Worm (Caenorhabditis elegans): ENCODE results near the gene pitr-6.

Gene pitr-6

DNA sequence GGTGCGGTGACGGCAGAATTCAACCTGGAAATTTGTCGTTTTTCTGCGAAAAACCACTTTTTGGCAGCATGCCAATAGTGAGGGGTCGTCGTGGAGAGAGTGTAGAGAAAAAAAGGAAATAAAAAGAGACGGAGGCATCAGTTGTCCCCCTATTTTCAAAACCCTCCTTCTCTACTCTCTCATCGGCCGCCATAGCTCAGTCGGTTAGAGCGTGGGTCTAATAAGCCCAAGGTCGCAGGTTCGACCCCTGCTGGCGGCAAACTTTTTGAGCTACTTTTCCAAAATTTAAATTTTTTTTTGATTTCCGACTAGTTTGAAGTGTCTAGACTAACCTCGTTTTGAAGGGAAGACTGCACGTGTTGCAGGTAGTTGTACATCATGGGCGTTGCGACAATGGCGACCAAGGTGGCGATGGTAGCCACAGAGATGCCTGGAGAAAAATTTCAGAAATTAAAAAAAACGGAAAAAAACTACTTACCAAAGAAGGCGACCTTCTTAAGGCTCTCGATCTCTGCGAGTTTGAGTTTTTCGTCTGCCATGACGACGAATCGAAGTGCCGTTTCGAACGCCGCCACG, 49.5 kb downstream of the pitr-6 start, which contains the start of gene col-85 (continued):
- no peak for TF ChIP-seq ztf-4 (tag; optimal IDR thresholded peaks at IDR 0.05)
- peak; percentile 75 for TF ChIP-seq dsc-1 (tag; optimal IDR thresholded peaks at IDR 0.05)

DNA sequence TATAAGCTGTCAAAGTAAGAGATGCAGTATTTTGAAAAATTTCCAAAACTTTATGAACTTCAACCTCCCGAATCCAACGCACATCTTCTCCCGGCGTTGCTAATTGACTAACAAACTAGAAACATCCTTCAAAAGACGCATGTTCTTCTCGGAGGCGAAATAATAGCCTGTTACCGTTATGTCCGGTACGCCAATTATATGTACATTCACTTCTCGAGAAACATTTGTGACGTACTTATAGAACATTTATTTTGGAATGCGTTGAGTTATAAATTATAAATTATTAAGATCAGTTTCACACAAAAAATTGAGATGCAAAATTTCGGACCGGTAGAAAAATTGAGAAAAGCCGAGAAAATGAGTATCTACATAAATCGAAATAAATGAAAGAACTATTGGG, 51.9 kb downstream of the pitr-6 start, which contains the start of gene T21B4.3:
Gene T21B4.3, minus strand, starts transcription at position 101 of the 400 bp plus-strand sequence.
- no peak for TF ChIP-seq snpc-4 (tag; optimal IDR thresholded peaks at IDR 0.05)
- no peak for TF ChIP-seq unc-98 (GFP tag; IDR thresholded peaks at IDR 0.05)
- no peak for TF ChIP-seq jun-1 (tag; optimal IDR thresholded peaks at IDR 0.05)
- no peak for TF ChIP-seq C16A3.4 (tag; optimal IDR thresholded peaks at IDR 0.05)
- TF ChIP-seq snu-23 (GFP tag; optimal IDR thresholded peaks at IDR 0.05), result no peak
- TF ChIP-seq zip-4 (GFP tag; optimal IDR thresholded peaks at IDR 0.05), result no peak
- no peak for TF ChIP-seq skn-1 (tag; optimal IDR thresholded peaks at IDR 0.05)
- no peak for TF ChIP-seq unc-62 (GFP tag; optimal IDR thresholded peaks at IDR 0.05)
- TF ChIP-seq lin-39 (tag; optimal IDR thresholded peaks at IDR 0.05), result no peak
- TF ChIP-seq ama-1 (optimal IDR thresholded peaks at IDR 0.05), result no peak
- no peak for TF ChIP-seq mab-9 (GFP tag; IDR thresholded peaks at IDR 0.05)
- no peak for TF ChIP-seq C04F5.9 (tag; optimal IDR thresholded peaks at IDR 0.05)
- TF ChIP-seq ceh-82 (tag; optimal IDR thresholded peaks at IDR 0.05), result no peak
- no peak for TF ChIP-seq sox-4 (tag; optimal IDR thresholded peaks at IDR 0.05)
- no peak for TF ChIP-seq efl-3 (GFP tag; optimal IDR thresholded peaks at IDR 0.05)
